Worm (Caenorhabditis elegans): Measurements from ENCODE around the gene rfc-1.

The rfc-1 gene

DNA sequence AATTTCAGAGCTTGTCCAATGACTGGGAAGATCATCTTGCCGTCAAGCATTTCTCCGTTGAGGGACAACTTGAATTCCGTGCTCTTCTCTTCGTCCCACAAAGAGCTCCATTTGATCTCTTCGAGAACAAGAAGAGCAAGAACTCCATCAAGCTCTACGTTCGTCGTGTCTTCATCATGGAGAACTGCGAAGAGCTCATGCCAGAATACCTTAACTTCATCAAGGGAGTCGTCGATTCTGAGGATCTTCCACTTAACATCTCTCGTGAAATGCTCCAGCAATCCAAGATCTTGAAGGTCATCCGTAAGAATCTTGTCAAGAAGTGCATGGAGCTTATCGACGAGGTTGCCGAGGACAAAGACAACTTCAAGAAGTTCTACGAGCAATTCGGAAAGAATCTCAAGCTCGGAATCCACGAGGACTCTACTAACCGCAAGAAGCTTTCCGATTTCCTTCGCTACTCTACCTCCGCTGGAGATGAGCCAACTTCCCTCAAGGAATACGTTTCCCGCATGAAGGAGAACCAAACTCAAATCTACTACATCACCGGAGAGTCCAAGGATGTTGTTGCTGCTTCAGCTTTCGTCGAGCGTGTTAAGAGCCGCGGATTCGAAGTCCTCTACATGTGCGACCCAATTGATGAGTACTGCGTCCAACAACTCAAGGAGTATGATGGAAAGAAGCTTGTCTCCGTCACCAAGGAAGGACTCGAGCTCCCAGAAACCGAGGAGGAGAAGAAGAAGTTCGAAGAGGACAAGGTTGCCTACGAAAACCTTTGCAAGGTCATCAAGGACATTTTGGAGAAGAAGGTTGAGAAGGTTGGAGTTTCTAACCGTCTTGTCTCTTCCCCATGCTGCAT lies 41.6 kb upstream of the rfc-1 start:
- TF ChIP-seq lin-11 (tag; optimal IDR thresholded peaks at IDR 0.05) (peak; percentile 56), nhr-10 (tag; optimal IDR thresholded peaks at IDR 0.05) (no peak), ama-1 (optimal IDR thresholded peaks at IDR 0.05) (peak; percentile 60), skn-1 (tag; optimal IDR thresholded peaks at IDR 0.05) (peak; percentile 21), ztf-11 (tag; optimal IDR thresholded peaks at IDR 0.05) (no peak), ztf-4 (tag; optimal IDR thresholded peaks at IDR 0.05) (peak; percentile 16)

ce11 chrV:14686231-14687105 lies 40.7 kb upstream of the rfc-1 start:
- TF ChIP-seq ama-1 (optimal IDR thresholded peaks at IDR 0.05) (peak; percentile 90), blmp-1 (tag; optimal IDR thresholded peaks at IDR 0.05; ENCODE audit: insufficient read depth) (no peak), nhr-129 (tag; optimal IDR thresholded peaks at IDR 0.05) (peak; percentile 32), mbf-1 (tag; optimal IDR thresholded peaks at IDR 0.05) (no peak), skn-1 (tag; optimal IDR thresholded peaks at IDR 0.05) (peak; percentile 12), nhr-6 (tag; optimal IDR thresholded peaks at IDR 0.05) (no peak)

ce11 chrV:14685435-14686058 lies 39.8 kb upstream of the rfc-1 start, which contains the start of gene C47E8.4:
Gene C47E8.4 (minus strand): TSS chrV:14685485.
- peak; percentile 97 for TF ChIP-seq mab-5 (tag; optimal IDR thresholded peaks at IDR 0.05)
- TF ChIP-seq nhr-77 (tag; optimal IDR thresholded peaks at IDR 0.05): peak; percentile 83
- peak; percentile 98 for TF ChIP-seq nhr-21 (tag; optimal IDR thresholded peaks at IDR 0.05)
- TF ChIP-seq C34F6.9 (tag; optimal IDR thresholded peaks at IDR 0.05): peak; percentile 99
- peak; percentile 75 for TF ChIP-seq nhr-237 (tag; optimal IDR thresholded peaks at IDR 0.05)
- TF ChIP-seq sma-9 (GFP tag; optimal IDR thresholded peaks at IDR 0.05): peak; percentile 99
- TF ChIP-seq sma-9 (tag; optimal IDR thresholded peaks at IDR 0.05): no peak
- TF ChIP-seq nhr-23 (tag; optimal IDR thresholded peaks at IDR 0.05): no peak
- TF ChIP-seq ztf-1 (GFP tag; conservative IDR thresholded peaks at IDR 0.05): peak; percentile 91; the same call in 1 of the 2 replicates
- no peak for TF ChIP-seq nhr-11 (tag; optimal IDR thresholded peaks at IDR 0.05)
- TF ChIP-seq mbf-1 (tag; optimal IDR thresholded peaks at IDR 0.05): peak; percentile 54
- peak; percentile 46 for TF ChIP-seq nhr-12 (tag; optimal IDR thresholded peaks at IDR 0.05)
- peak; percentile 99 for TF ChIP-seq unc-55 (GFP tag; optimal IDR thresholded peaks at IDR 0.05)
- peak; percentile 96 for TF ChIP-seq lin-11 (tag; optimal IDR thresholded peaks at IDR 0.05)
- TF ChIP-seq lin-13 (GFP tag; optimal IDR thresholded peaks at IDR 0.05): peak; percentile 97
- TF ChIP-seq elt-3 (tag; optimal IDR thresholded peaks at IDR 0.05): no peak
- peak; percentile 98 for TF ChIP-seq F13H6.1 (tag; optimal IDR thresholded peaks at IDR 0.05)
- TF ChIP-seq gmeb-1 (tag; optimal IDR thresholded peaks at IDR 0.05): peak; percentile 95
- TF ChIP-seq R02D3.7 (tag; optimal IDR thresholded peaks at IDR 0.05): peak; percentile 81
- TF ChIP-seq lin-39 (tag; optimal IDR thresholded peaks at IDR 0.05): peak; percentile 68
- TF ChIP-seq Y55F3AM.14 (GFP tag; optimal IDR thresholded peaks at IDR 0.05): peak; percentile 94
- TF ChIP-seq elt-1 (tag; optimal IDR thresholded peaks at IDR 0.05): no peak
- TF ChIP-seq ztf-11 (tag; optimal IDR thresholded peaks at IDR 0.05): peak; percentile 68
- TF ChIP-seq blmp-1 (tag; optimal IDR thresholded peaks at IDR 0.05; ENCODE audit: insufficient read depth): peak; percentile 89
- no peak for TF ChIP-seq alr-1 (tag; optimal IDR thresholded peaks at IDR 0.05)
- peak; percentile 98 for TF ChIP-seq crh-2 (tag; optimal IDR thresholded peaks at IDR 0.05)
- peak; percentile 93 for TF ChIP-seq zag-1 (tag; optimal IDR thresholded peaks at IDR 0.05)
- TF ChIP-seq ama-1 (optimal IDR thresholded peaks at IDR 0.05): peak; percentile 93
- TF ChIP-seq fos-1 (tag; optimal IDR thresholded peaks at IDR 0.05): peak; percentile 89
- no peak for TF ChIP-seq nhr-6 (tag; optimal IDR thresholded peaks at IDR 0.05)
- TF ChIP-seq nhr-129 (tag; optimal IDR thresholded peaks at IDR 0.05): peak; percentile 97
- peak; percentile 99 for TF ChIP-seq sma-3 (GFP tag; optimal IDR thresholded peaks at IDR 0.05)
- TF ChIP-seq mdl-1 (tag; optimal IDR thresholded peaks at IDR 0.05): peak; percentile 11 to 74
- TF ChIP-seq sem-4 (tag; optimal IDR thresholded peaks at IDR 0.05): peak; percentile 98
- no peak for TF ChIP-seq aly-2 (tag; optimal IDR thresholded peaks at IDR 0.05)
- TF ChIP-seq peb-1 (tag; optimal IDR thresholded peaks at IDR 0.05): no peak
- peak; percentile 70 for TF ChIP-seq ZK546.5 (tag; optimal IDR thresholded peaks at IDR 0.05)
- TF ChIP-seq egl-27 (tag; optimal IDR thresholded peaks at IDR 0.05): peak; percentile 95
- peak; percentile 97 to 98 for TF ChIP-seq lsy-2 (tag; optimal IDR thresholded peaks at IDR 0.05)
- no peak for TF ChIP-seq unc-39 (tag; optimal IDR thresholded peaks at IDR 0.05)
- peak; percentile 61 for TF ChIP-seq ceh-82 (tag; optimal IDR thresholded peaks at IDR 0.05)
- peak; percentile 98 for TF ChIP-seq ztf-4 (tag; optimal IDR thresholded peaks at IDR 0.05)
- peak; percentile 98 for TF ChIP-seq nhr-25 (tag; optimal IDR thresholded peaks at IDR 0.05)

Data from whole organism, L2 larva.